Fruit fly (Drosophila melanogaster): ENCODE results near the gene beta-PheRS.

beta-PheRS gene

dm6 chr3R:24263588-24264413, 11.3 kb upstream of the beta-PheRS start (continued):
- TF ChIP-seq CG6765 (GFP tag; optimal IDR thresholded peaks at IDR 0.05) (no peak), fd3F (GFP tag; optimal IDR thresholded peaks at IDR 0.05) (no peak), CG15601 (tag; optimal IDR thresholded peaks at IDR 0.05) (no peak), ap (GFP tag; IDR thresholded peaks at IDR 0.05) (no peak), stc (GFP tag; IDR thresholded peaks at IDR 0.05) (no peak), ken (GFP tag; IDR thresholded peaks at IDR 0.05) (0 out of 3 replicates have a peak, but pooled peaks have one; percentile 13), peb (GFP tag; IDR thresholded peaks at IDR 0.05) (no peak), CG10147 (GFP tag; optimal IDR thresholded peaks at IDR 0.05) (no peak), oc (tag; optimal IDR thresholded peaks at IDR 0.05) (no peak), otp (GFP tag; IDR thresholded peaks at IDR 0.05) (no peak), disco-r (GFP tag; optimal IDR thresholded peaks at IDR 0.05) (no peak), gro (GFP tag; optimal IDR thresholded peaks at IDR 0.05) (no peak), Ets97D (GFP tag; optimal IDR thresholded peaks at IDR 0.05) (no peak), CG7357 (GFP tag; IDR thresholded peaks at IDR 0.05) (no peak), C15 (GFP tag; IDR thresholded peaks at IDR 0.05) (no peak), ttk (GFP tag; IDR thresholded peaks at IDR 0.05) (no peak), Bgb (GFP tag; IDR thresholded peaks at IDR 0.05; ENCODE audit: partially characterized antibody) (peak; percentile 17; the same call in 1 of the 2 replicates), CG6254 (GFP tag; optimal IDR thresholded peaks at IDR 0.05) (no peak), Oli (tag; optimal IDR thresholded peaks at IDR 0.05) (no peak), Nf-YA (GFP tag; IDR thresholded peaks at IDR 0.05) (no peak), Xrp1 (GFP tag; IDR thresholded peaks at IDR 0.05) (peak; percentile 22; the same call in 1 of the 2 replicates), NC2α (GFP tag; optimal IDR thresholded peaks at IDR 0.05) (no peak), Poxn (GFP tag; IDR thresholded peaks at IDR 0.05) (no peak), Max (GFP tag; optimal IDR thresholded peaks at IDR 0.05) (no peak), tgo (GFP tag; IDR thresholded peaks at IDR 0.05) (no peak), cwo (GFP tag; optimal IDR thresholded peaks at IDR 0.05) (no peak), grn (GFP tag; optimal IDR thresholded peaks at IDR 0.05) (no peak), HmgD (GFP tag; optimal IDR thresholded peaks at IDR 0.05) (no peak), CG3847 (GFP tag; IDR thresholded peaks at IDR 0.05) (no peak), prd (optimal IDR thresholded peaks at IDR 0.05) (no peak), prd (GFP tag; IDR thresholded peaks at IDR 0.05) (0 out of 3 replicates have a peak, but pooled peaks have one; percentile 28), CG6654 (GFP tag; optimal IDR thresholded peaks at IDR 0.05) (no peak), Neu2 (GFP tag; optimal IDR thresholded peaks at IDR 0.05; ENCODE audit: borderline replicate concordance) (no peak), ara (GFP tag; IDR thresholded peaks at IDR 0.05) (no peak), B-H1 (GFP tag; IDR thresholded peaks at IDR 0.05) (no peak), fd64A (GFP tag; optimal IDR thresholded peaks at IDR 0.05) (no peak), bigmax (GFP tag; optimal IDR thresholded peaks at IDR 0.05) (no peak), CG14860 (GFP tag; IDR thresholded peaks at IDR 0.05; ENCODE audit: partially characterized antibody) (no peak), Trl (optimal IDR thresholded peaks at IDR 0.05) (no peak), Trl (GFP tag; optimal IDR thresholded peaks at IDR 0.05) (no peak), CG14050 (GFP tag; IDR thresholded peaks at IDR 0.05) (no peak), CG16863 (GFP tag; optimal IDR thresholded peaks at IDR 0.05) (no peak), nerfin-2 (GFP tag; IDR thresholded peaks at IDR 0.05; ENCODE audit: partially characterized antibody) (no peak), CG11723 (GFP tag; optimal IDR thresholded peaks at IDR 0.05) (no peak), Opbp (GFP tag; IDR thresholded peaks at IDR 0.05; ENCODE audit: partially characterized antibody) (0 out of 3 replicates have a peak, but pooled peaks have one; percentile 13), Gug (GFP tag; IDR thresholded peaks at IDR 0.05) (no peak), CG2875 (GFP tag; optimal IDR thresholded peaks at IDR 0.05) (no peak), mld (GFP tag; IDR thresholded peaks at IDR 0.05; ENCODE audit: partially characterized antibody) (no peak), GATAe (GFP tag; conservative IDR thresholded peaks at IDR 0.05) (no peak), CG9609 (GFP tag; optimal IDR thresholded peaks at IDR 0.05) (no peak)

All from whole organism, embryonic.